Fruit fly (Drosophila melanogaster) whole organism, embryonic: ENCODE results near the gene pps.

Source experiments
- Ada2b ChIP-seq: fragments of 200-800 bp; sonication (Bioruptor generic); IDR thresholded peaks from 2 replicates; pipeline ENCODE4 v1.3.6; 2022; ENCODE audit warnings: missing biosample characterization, missing genetic modification characterization
- Atf6 ChIP-seq: fragments of 200-800 bp; sonication (Bioruptor generic); IDR thresholded peaks from 2 replicates; pipeline ENCODE4 v1.3.6; 2022; ENCODE audit warnings: missing biosample characterization, missing genetic modification characterization
- CG10147 ChIP-seq: fragments of 200-800 bp; sonication (Bioruptor generic); optimal IDR thresholded peaks from 2 replicates; lab custom pipeline; 2019; ENCODE audit warnings: missing biosample characterization, mild to moderate bottlenecking, missing genetic modification characterization, moderate library complexity
- CG10462 ChIP-seq: fragments of 200-800 bp; sonication (Bioruptor generic); optimal IDR thresholded peaks from 2 replicates; lab custom pipeline; 2016; ENCODE audit warnings: missing biosample characterization, missing genetic modification characterization
- CG10654 ChIP-seq: fragments of 200-800 bp; sonication (Bioruptor generic); optimal IDR thresholded peaks from 2 replicates; lab custom pipeline; 2016; ENCODE audit warnings: missing biosample characterization, missing genetic modification characterization
- CG10959 ChIP-seq: fragments of 200-800 bp; sonication (Bioruptor generic); IDR thresholded peaks from 2 replicates; pipeline ENCODE4 v1.3.6; 2022; ENCODE audit warnings: missing biosample characterization, missing genetic modification characterization
- CG11695 ChIP-seq: fragments of 200-800 bp; sonication (Bioruptor generic); IDR thresholded peaks from 3 replicates; pipeline ENCODE4 v1.3.6; 2022; ENCODE audit warnings: missing biosample characterization, missing genetic modification characterization
- CG13296 ChIP-seq: fragments of 200-800 bp; sonication (Bioruptor generic); optimal IDR thresholded peaks from 3 replicates; lab custom pipeline; 2018; ENCODE audit warnings: missing biosample characterization, mild to moderate bottlenecking, missing genetic modification characterization
- CG14014 ChIP-seq: fragments of 200-800 bp; sonication (Bioruptor generic); IDR thresholded peaks from 2 replicates; pipeline ENCODE4 v1.3.6; 2022; ENCODE audit warnings: missing biosample characterization, missing genetic modification characterization
- CG17186 ChIP-seq: fragments of 200-800 bp; sonication (Bioruptor generic); optimal IDR thresholded peaks from 3 replicates; lab custom pipeline; 2017; ENCODE audit warnings: missing biosample characterization, missing genetic modification reagents, missing genetic modification characterization
- CG2120 ChIP-seq: fragments of 200-800 bp; sonication (Bioruptor generic); optimal IDR thresholded peaks from 3 replicates; lab custom pipeline; 2016; ENCODE audit warnings: missing biosample characterization, missing genetic modification characterization
- CG2889 ChIP-seq: fragments of 200-800 bp; sonication (Bioruptor generic); IDR thresholded peaks from 3 replicates; pipeline ENCODE4 v1.3.6; 2022; ENCODE audit warnings: missing biosample characterization, missing genetic modification characterization
- CG32772 ChIP-seq: fragments of 200-800 bp; sonication (Bioruptor generic); IDR thresholded peaks from 2 replicates; pipeline ENCODE4 v1.3.6; 2022; ENCODE audit warnings: missing biosample characterization, missing genetic modification characterization
- CG3847 ChIP-seq: fragments of 200-800 bp; sonication (Bioruptor generic); IDR thresholded peaks from 2 replicates; pipeline ENCODE4 v1.3.6; 2022; ENCODE audit warnings: missing biosample characterization, missing genetic modification characterization
- CG4820 ChIP-seq: fragments of 200-800 bp; sonication (Bioruptor generic); optimal IDR thresholded peaks from 3 replicates; lab custom pipeline; 2016; ENCODE audit warnings: missing biosample characterization, missing genetic modification characterization
- CG5180 ChIP-seq: fragments of 200-800 bp; sonication (Bioruptor generic); optimal IDR thresholded peaks from 3 replicates; lab custom pipeline; 2017; ENCODE audit warnings: missing biosample characterization, missing genetic modification characterization, mild to moderate bottlenecking, moderate library complexity, missing genetic modification reagents
- CG6254 ChIP-seq: fragments of 200-800 bp; sonication (Bioruptor generic); optimal IDR thresholded peaks from 3 replicates; lab custom pipeline; 2017; ENCODE audit warnings: mild to moderate bottlenecking, missing biosample characterization, missing genetic modification reagents, missing genetic modification characterization
- CG6765 ChIP-seq: fragments of 200-800 bp; sonication (Bioruptor generic); optimal IDR thresholded peaks from 3 replicates; lab custom pipeline; 2017; ENCODE audit warnings: missing biosample characterization, mild to moderate bottlenecking, missing genetic modification characterization
- CG7786 ChIP-seq: fragments of 200-800 bp; sonication (Bioruptor generic); optimal IDR thresholded peaks from 2 replicates; lab custom pipeline; 2016; ENCODE audit warnings: missing biosample characterization, missing genetic modification characterization
- CG8281 ChIP-seq: fragments of 200-800 bp; sonication (Bioruptor generic); optimal IDR thresholded peaks from 2 replicates; lab custom pipeline; 2018; ENCODE audit warnings: missing biosample characterization, mild to moderate bottlenecking, missing genetic modification characterization, moderate library complexity
- CG9609 ChIP-seq: fragments of 200-800 bp; sonication (Bioruptor generic); optimal IDR thresholded peaks from 3 replicates; lab custom pipeline; 2016; ENCODE audit warnings: missing biosample characterization, missing genetic modification characterization
- CoRest ChIP-seq: fragments of 200-800 bp; sonication (Bioruptor generic); optimal IDR thresholded peaks from 3 replicates; lab custom pipeline; 2018; ENCODE audit warnings: missing biosample characterization, mild to moderate bottlenecking, missing genetic modification characterization, moderate library complexity
- D19A ChIP-seq: fragments of 200-800 bp; optimal IDR thresholded peaks from 3 replicates; lab custom pipeline; 2019; ENCODE audit warnings: missing biosample characterization, mild to moderate bottlenecking, missing genetic modification characterization, moderate library complexity
- Dref ChIP-seq: fragments of 200-800 bp; sonication (Bioruptor generic); IDR thresholded peaks from 2 replicates; pipeline ENCODE4 v1.3.6; 2022; ENCODE audit warnings: missing biosample characterization, missing genetic modification characterization
- Hand ChIP-seq: fragments of 200-800 bp; sonication (Bioruptor generic); optimal IDR thresholded peaks from 2 replicates; lab custom pipeline; 2017; ENCODE audit warnings: mild to moderate bottlenecking, missing biosample characterization, missing genetic modification reagents, missing genetic modification characterization
- Hmr ChIP-seq: fragments of 200-800 bp; sonication (Bioruptor generic); optimal IDR thresholded peaks from 3 replicates; lab custom pipeline; 2017; ENCODE audit warnings: mild to moderate bottlenecking, missing biosample characterization, missing genetic modification reagents, missing genetic modification characterization
- Hr78 ChIP-seq, 2 experiments: fragments of 200-800 bp in 1 of 2; fragments of >200 bp in 1 of 2; sonication (Bioruptor generic) in 1 of 2; optimal IDR thresholded peaks; 2 replicates each; lab custom pipeline; 2017 to 2019; ENCODE audit warnings: missing biosample characterization in 2 of 2, missing genetic modification characterization in 2 of 2, mild to moderate bottlenecking in 1 of 2, moderate library complexity in 1 of 2
- MTF-1 ChIP-seq: fragments of 200-800 bp; sonication (Bioruptor generic); optimal IDR thresholded peaks from 2 replicates; lab custom pipeline; 2018; ENCODE audit warnings: missing biosample characterization, mild to moderate bottlenecking, missing genetic modification characterization, borderline replicate concordance
- Sox102F ChIP-seq: fragments of 200-800 bp; sonication (Bioruptor generic); optimal IDR thresholded peaks from 2 replicates; lab custom pipeline; 2018; ENCODE audit warnings: missing biosample characterization, mild to moderate bottlenecking, missing genetic modification characterization, moderate library complexity
- Taf1 ChIP-seq: fragments of 200-800 bp; sonication (Bioruptor generic); IDR thresholded peaks from 2 replicates; pipeline ENCODE4 v1.3.6; 2022; ENCODE audit warnings: missing biosample characterization, missing genetic modification characterization
- bab2 ChIP-seq: fragments of 200-800 bp; sonication (Bioruptor generic); optimal IDR thresholded peaks from 2 replicates; lab custom pipeline; 2016; ENCODE audit warnings: missing biosample characterization, missing genetic modification characterization
- cad ChIP-seq: fragments of >200 bp; optimal IDR thresholded peaks from 2 replicates; lab custom pipeline; 2017; ENCODE audit warnings: missing biosample characterization, missing genetic modification characterization
- ci ChIP-seq: fragments of 200-800 bp; sonication (Bioruptor generic); IDR thresholded peaks from 3 replicates; pipeline ENCODE4 v1.3.6; 2022; ENCODE audit warnings: missing biosample characterization, missing genetic modification characterization
- corto ChIP-seq: fragments of 200-800 bp; sonication (Bioruptor generic); optimal IDR thresholded peaks from 2 replicates; lab custom pipeline; 2016; ENCODE audit warnings: missing biosample characterization, mild to moderate bottlenecking, missing genetic modification characterization, moderate library complexity
- croc ChIP-seq: fragments of 200-800 bp; sonication (Bioruptor generic); conservative IDR thresholded peaks from 3 replicates; pipeline ENCODE4 v1.3.6; 2022; ENCODE audit warnings: missing biosample characterization, missing genetic modification characterization
- eve ChIP-seq, 2 experiments: fragments of >200 bp; optimal IDR thresholded peaks; 2 replicates each; lab custom pipeline; 2017; ENCODE audit warnings: missing biosample characterization in 2 of 2, missing genetic modification characterization in 2 of 2
- fd102C ChIP-seq: fragments of 200-800 bp; sonication (Bioruptor generic); optimal IDR thresholded peaks from 2 replicates; lab custom pipeline; 2018; ENCODE audit warnings: missing biosample characterization, mild to moderate bottlenecking, missing genetic modification characterization, moderate library complexity
- fu2 ChIP-seq: fragments of 200-800 bp; sonication (Bioruptor generic); optimal IDR thresholded peaks from 2 replicates; lab custom pipeline; 2016; ENCODE audit warnings: missing biosample characterization, missing genetic modification characterization
- nmo ChIP-seq: fragments of 200-800 bp; sonication (Bioruptor generic); optimal IDR thresholded peaks from 2 replicates; lab custom pipeline; 2018; ENCODE audit warnings: missing biosample characterization, mild to moderate bottlenecking, missing genetic modification characterization, moderate library complexity
- peb ChIP-seq: fragments of 200-800 bp; sonication (Bioruptor generic); IDR thresholded peaks from 2 replicates; pipeline ENCODE4 v1.3.6; 2022; ENCODE audit warnings: missing biosample characterization, missing genetic modification characterization
- salm ChIP-seq: fragments of 200-800 bp; sonication (Bioruptor generic); optimal IDR thresholded peaks from 2 replicates; lab custom pipeline; 2018; ENCODE audit warnings: missing biosample characterization, mild to moderate bottlenecking, missing genetic modification characterization
- sc ChIP-seq, 3 experiments: fragments of >200 bp in 2 of 3; fragments of 200-800 bp in 1 of 3; sonication (Bioruptor generic) in 1 of 3; optimal IDR thresholded peaks; 2 replicates in 2 of 3; 3 replicates in 1 of 3; lab custom pipeline; 2017; ENCODE audit warnings: mild to moderate bottlenecking in 1 of 3, missing biosample characterization in 1 of 3, missing genetic modification characterization in 1 of 3, missing genetic modification reagents in 1 of 3
- sd ChIP-seq: fragments of 200-800 bp; sonication (Bioruptor generic); optimal IDR thresholded peaks from 3 replicates; lab custom pipeline; 2018; ENCODE audit warnings: missing biosample characterization, mild to moderate bottlenecking, missing genetic modification characterization, moderate library complexity
- sens-2 ChIP-seq: fragments of 200-800 bp; sonication (Bioruptor generic); IDR thresholded peaks from 2 replicates; pipeline ENCODE4 v1.3.6; 2022; ENCODE audit warnings: missing biosample characterization, missing genetic modification characterization
- sima ChIP-seq: fragments of 200-800 bp; sonication (Bioruptor generic); optimal IDR thresholded peaks from 2 replicates; lab custom pipeline; 2016; ENCODE audit warnings: missing biosample characterization, missing genetic modification characterization
- slp2 ChIP-seq: fragments of 200-800 bp; sonication (Bioruptor generic); optimal IDR thresholded peaks from 2 replicates; lab custom pipeline; 2016; ENCODE audit warnings: missing biosample characterization, missing genetic modification characterization
- stwl ChIP-seq: fragments of 200-800 bp; sonication (Bioruptor generic); optimal IDR thresholded peaks from 3 replicates; lab custom pipeline; 2018; ENCODE audit warnings: missing biosample characterization, mild to moderate bottlenecking, missing genetic modification characterization, moderate library complexity
- tll ChIP-seq, 2 experiments: fragments of 200-800 bp in 1 of 2; fragments of >200 bp in 1 of 2; sonication (Bioruptor generic) in 1 of 2; optimal IDR thresholded peaks; 2 replicates each; lab custom pipeline; 2017 to 2019; ENCODE audit warnings: missing biosample characterization in 2 of 2, missing genetic modification characterization in 2 of 2, mild to moderate bottlenecking in 1 of 2, moderate library complexity in 1 of 2
- tna ChIP-seq: fragments of 200-800 bp; sonication (Bioruptor generic); IDR thresholded peaks from 2 replicates; pipeline ENCODE4 v1.3.6; 2022; ENCODE audit warnings: missing biosample characterization, missing genetic modification characterization; ENCODE audit not compliant: partially characterized antibody
- wor ChIP-seq: fragments of 200-800 bp; sonication (Bioruptor generic); IDR thresholded peaks from 2 replicates; pipeline ENCODE4 v1.3.6; 2022; ENCODE audit warnings: missing biosample characterization, missing genetic modification characterization

The pps gene

dm6 chr3R:12448889-12449314 lies 35.3 kb downstream of the pps start, which contains the start of gene CG18549 (continued):
- TF ChIP-seq tna (GFP tag; lab: Robert Waterston, UW) (peak; percentile 62), fu2 (GFP tag; lab: Kevin White, UChicago) (peak; percentile 98), CG10147 (GFP tag; lab: Kevin White, UChicago) (peak; percentile 100), CG7786 (peak; percentile 98), fd102C (GFP tag; lab: Kevin White, UChicago) (peak; percentile 92), Hmr (GFP tag; lab: Kevin White, UChicago) (peak; percentile 100), sens-2 (GFP tag; lab: Robert Waterston, UW) (peak; percentile 100), Hr78 (GFP tag; optimal IDR thresholded peaks at IDR 0.05; lab: Kevin White, UChicago) (peak in 1 of 2 experiments; percentile 99), corto (GFP tag; lab: Kevin White, UChicago) (peak; percentile 100), CG9609 (peak; percentile 99), D19A (tag; lab: Kevin White, UChicago) (peak; percentile 100), sc (optimal IDR thresholded peaks at IDR 0.05; lab: Kevin White, UChicago) (no peak), sc (GFP tag; optimal IDR thresholded peaks at IDR 0.05; lab: Kevin White, UChicago) (peak; percentile 100), CG8281 (peak; percentile 97), sd (tag; lab: Kevin White, UChicago) (peak; percentile 98), Hand (GFP tag; lab: Kevin White, UChicago) (peak; percentile 99), CoRest (tag; lab: Kevin White, UChicago) (peak; percentile 100), croc (GFP tag; lab: Robert Waterston, UW) (peak; percentile 100), CG10654 (GFP tag; lab: Kevin White, UChicago) (peak; percentile 100), CG3847 (GFP tag; lab: Robert Waterston, UW) (peak; percentile 100), Taf1 (peak; percentile 98), salm (peak; percentile 100), CG4820 (GFP tag; lab: Kevin White, UChicago) (peak; percentile 99), slp2 (GFP tag; lab: Kevin White, UChicago) (peak; percentile 99), CG10462 (GFP tag; lab: Kevin White, UChicago) (peak; percentile 99), CG2889 (GFP tag; lab: Robert Waterston, UW) (peak; percentile 99), MTF-1 (GFP tag; lab: Kevin White, UChicago) (peak; percentile 99), ci (GFP tag; lab: Robert Waterston, UW) (peak; percentile 100), CG17186 (GFP tag; lab: Kevin White, UChicago) (peak; percentile 96), CG32772 (GFP tag; lab: Robert Waterston, UW) (peak; percentile 100), CG6254 (GFP tag; lab: Kevin White, UChicago) (peak; percentile 98), Sox102F (peak; percentile 100), Dref (GFP tag; lab: Robert Waterston, UW) (peak; percentile 82), CG11695 (GFP tag; lab: Robert Waterston, UW) (peak; percentile 100), peb (GFP tag; lab: Robert Waterston, UW) (peak; percentile 100), stwl (tag; lab: Kevin White, UChicago) (peak; percentile 95), CG2120 (GFP tag; lab: Kevin White, UChicago) (peak; percentile 100), nmo (GFP tag; lab: Kevin White, UChicago) (peak; percentile 100), Atf6 (GFP tag; lab: Robert Waterston, UW) (peak; percentile 100), tll (GFP tag; optimal IDR thresholded peaks at IDR 0.05; lab: Kevin White, UChicago) (peak in 1 of 2 experiments; percentile 89), CG10959 (GFP tag; lab: Robert Waterston, UW) (peak; percentile 100), wor (GFP tag; lab: Robert Waterston, UW) (peak; percentile 100), cad (GFP tag; lab: Kevin White, UChicago) (no peak), CG6765 (GFP tag; lab: Kevin White, UChicago) (peak; percentile 99), eve (GFP tag; optimal IDR thresholded peaks at IDR 0.05; lab: Kevin White, UChicago) (no peak), CG13296 (GFP tag; lab: Kevin White, UChicago) (peak; percentile 100), CG5180 (GFP tag; lab: Kevin White, UChicago) (peak; percentile 95), bab2 (GFP tag; lab: Kevin White, UChicago) (peak; percentile 100), sima (GFP tag; lab: Kevin White, UChicago) (peak; percentile 98), Ada2b (GFP tag; lab: Robert Waterston, UW) (peak; percentile 100), CG14014 (GFP tag; lab: Robert Waterston, UW) (peak; percentile 100)
